Fruit fly (Drosophila melanogaster) whole organism: ENCODE measurements around the gene Srp9.

Source experiments
- Dll ChIP-seq: fragments of >200 bp; optimal IDR thresholded peaks from 2 replicates; lab custom pipeline; 2017
- psq ChIP-seq: fragments of >200 bp; optimal IDR thresholded peaks from 2 replicates; lab custom pipeline; 2017

dm6 chr3L:7978777-7979649 is 42.8 kb downstream of the Srp9 start, which contains the start of gene nmo:
- TF ChIP-seq psq (no peak), Dll (lab: Kevin White, UChicago) (no peak)
